Fruit fly (Drosophila melanogaster) Kc167 (cell line): ENCODE measurements around the gene Taf3.

Experiments used
- Myc ChIP-seq: fragments of >200 bp; optimal IDR thresholded peaks from 2 replicates; lab custom pipeline; 2017; ENCODE audit warnings: missing external identifiers
- Sin3A ChIP-seq: fragments of >200 bp; optimal IDR thresholded peaks from 2 replicates; lab custom pipeline; 2018; ENCODE audit warnings: missing external identifiers
- h ChIP-seq: fragments of >200 bp; optimal IDR thresholded peaks from 3 replicates; lab custom pipeline; 2018; ENCODE audit warnings: missing external identifiers
- insv ChIP-seq: fragments of >200 bp; optimal IDR thresholded peaks from 3 replicates; lab custom pipeline; 2018; ENCODE audit warnings: missing external identifiers
- psq ChIP-seq: fragments of >200 bp; optimal IDR thresholded peaks from 2 replicates; lab custom pipeline; 2017; ENCODE audit warnings: missing external identifiers
- ttk ChIP-seq: sonication (Bioruptor generic); optimal IDR thresholded peaks from 2 replicates; lab custom pipeline; 2017; ENCODE audit warnings: missing external identifiers

DNA sequence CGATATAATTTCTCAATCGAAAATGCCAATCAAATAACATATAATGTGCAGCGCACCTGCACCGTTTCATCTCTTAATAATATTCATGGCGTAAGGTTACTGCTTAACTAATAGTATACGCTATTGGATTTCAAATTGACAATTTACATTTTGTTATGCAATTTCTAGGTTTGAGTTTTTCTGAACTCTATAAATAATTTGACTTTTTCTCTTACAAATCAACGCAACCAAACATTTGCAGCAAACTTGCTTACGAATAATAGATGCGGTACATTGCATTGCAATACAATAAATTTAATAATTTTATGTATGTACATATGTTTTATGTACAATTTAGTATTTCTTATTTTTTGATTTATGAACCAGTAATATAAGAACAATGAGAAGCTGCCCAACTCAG is 13.3 kb downstream of the Taf3 start:
- TF ChIP-seq h (no peak), psq (lab: Kevin White, UChicago) (no peak), insv (lab: Kevin White, UChicago) (no peak), Myc (no peak), Sin3A (lab: Kevin White, UChicago) (no peak), ttk (no peak)
